Worm (Caenorhabditis elegans) whole organism, L4 larva: ENCODE results near the gene Y54F10BM.20.

Experiments used
- T26A8.4 ChIP-seq: fragments of 200-800 bp; sonication (Bioruptor generic); IDR thresholded peaks from 2 replicates; pipeline ENCODE4 v1.3.6; 2022; ENCODE audit warnings: missing genetic modification characterization, missing compliant biosample characterization
- Y105C5A.15 ChIP-seq: fragments of 200-800 bp; sonication (Bioruptor generic); IDR thresholded peaks from 2 replicates; pipeline ENCODE4 v1.3.6; 2022; ENCODE audit warnings: missing genetic modification characterization, missing compliant biosample characterization
- Y48G9A.11 ChIP-seq: fragments of 200-800 bp; sonication (Bioruptor generic); IDR thresholded peaks from 2 replicates; pipeline ENCODE4 v1.3.6; 2022; ENCODE audit warnings: missing genetic modification reagents, missing genetic modification characterization, missing compliant biosample characterization
- Y5F2A.4 ChIP-seq: fragments of 200-800 bp; sonication (Bioruptor generic); optimal IDR thresholded peaks from 2 replicates; lab custom pipeline; 2018; ENCODE audit warnings: mild to moderate bottlenecking, missing genetic modification characterization, missing compliant biosample characterization
- Y75B8A.6 ChIP-seq: fragments of 200-800 bp; sonication (Bioruptor generic); IDR thresholded peaks from 2 replicates; pipeline ENCODE4 v1.3.6; 2022; ENCODE audit warnings: missing genetic modification reagents, missing genetic modification characterization, missing compliant biosample characterization
- ZK337.2 ChIP-seq: fragments of 200-800 bp; sonication (Bioruptor generic); IDR thresholded peaks from 2 replicates; pipeline ENCODE4 v1.3.6; 2022; ENCODE audit warnings: missing genetic modification reagents, missing genetic modification characterization, missing compliant biosample characterization
- ZK546.5 ChIP-seq, 2 experiments: sonication (generic microtip); optimal IDR thresholded peaks; 2 replicates each; lab custom pipeline; 2017; ENCODE audit warnings: missing biosample characterization in 2 of 2, missing genetic modification characterization in 2 of 2
- arid-1 ChIP-seq: fragments of 200-800 bp; sonication (Bioruptor generic); conservative IDR thresholded peaks from 2 replicates; pipeline ENCODE4 v1.3.6; 2022; ENCODE audit warnings: missing genetic modification reagents, missing genetic modification characterization, missing compliant biosample characterization
- ceh-44 ChIP-seq: fragments of 200-800 bp; sonication (Bioruptor generic); IDR thresholded peaks from 2 replicates; pipeline ENCODE4 v1.3.6; 2022; ENCODE audit warnings: missing genetic modification reagents, missing genetic modification characterization, missing compliant biosample characterization
- ces-1 ChIP-seq: fragments of 150-350 bp; sonication (generic microtip); optimal IDR thresholded peaks from 4 replicates; lab custom pipeline; 2014; ENCODE audit warnings: missing biosample characterization, missing genetic modification reagents, missing genetic modification characterization
- daf-12 ChIP-seq: fragments of 150-350 bp; optimal IDR thresholded peaks from 2 replicates; lab custom pipeline; 2014; ENCODE audit warnings: missing biosample characterization, missing genetic modification reagents, missing genetic modification characterization
- daf-16 ChIP-seq, 3 experiments: sonication (generic microtip); optimal IDR thresholded peaks; 2 replicates each; lab custom pipeline; 2016 to 2017; ENCODE audit warnings: missing genetic modification characterization in 3 of 3, missing genetic modification reagents in 3 of 3, mild to moderate bottlenecking in 2 of 3, missing compliant biosample characterization in 2 of 3, missing biosample characterization in 1 of 3, moderate library complexity in 1 of 3
- dmd-6 ChIP-seq: fragments of 200-800 bp; sonication (Bioruptor generic); IDR thresholded peaks from 2 replicates; pipeline ENCODE4 v1.3.6; 2022; ENCODE audit warnings: missing genetic modification reagents, missing genetic modification characterization, missing compliant biosample characterization
- dpl-1 ChIP-seq: fragments of 150-350 bp; optimal IDR thresholded peaks from 2 replicates; lab custom pipeline; 2014; ENCODE audit warnings: missing biosample characterization, missing genetic modification reagents, missing genetic modification characterization
- duxl-1 ChIP-seq: sonication (generic microtip); optimal IDR thresholded peaks from 2 replicates; lab custom pipeline; 2016; ENCODE audit warnings: mild to moderate bottlenecking, missing genetic modification characterization, moderate library complexity, missing compliant biosample characterization; ENCODE audit not compliant: poor library complexity
- dve-1 ChIP-seq: sonication (generic microtip); optimal IDR thresholded peaks from 2 replicates; lab custom pipeline; 2017; ENCODE audit warnings: antibody characterized with exemption, mild to moderate bottlenecking, missing genetic modification characterization, missing compliant biosample characterization; ENCODE audit not compliant: insufficient read depth
- fos-1 ChIP-seq: fragments of 150-350 bp; optimal IDR thresholded peaks from 2 replicates; lab custom pipeline; 2014; ENCODE audit warnings: missing biosample characterization, missing genetic modification characterization
- hif-1 ChIP-seq, 2 experiments: sonication (generic microtip); optimal IDR thresholded peaks; 2 replicates each; lab custom pipeline; 2016 to 2017; ENCODE audit warnings: missing compliant biosample characterization in 2 of 2, missing genetic modification characterization in 2 of 2, missing genetic modification reagents in 2 of 2, missing genotype in 2 of 2, mild to moderate bottlenecking in 1 of 2
- hlh-11 ChIP-seq: fragments of 200-800 bp; sonication (Bioruptor generic); optimal IDR thresholded peaks from 2 replicates; lab custom pipeline; 2018; ENCODE audit warnings: mild to moderate bottlenecking, missing genetic modification characterization, missing compliant biosample characterization
- hmg-1.1 ChIP-seq: fragments of 200-800 bp; sonication (Bioruptor generic); IDR thresholded peaks from 2 replicates; pipeline ENCODE4 v1.3.6; 2022; ENCODE audit warnings: missing genetic modification reagents, missing genetic modification characterization, missing compliant biosample characterization
- lin-1 ChIP-seq: fragments of 200-800 bp; sonication (Bioruptor generic); IDR thresholded peaks from 2 replicates; pipeline ENCODE4 v1.3.6; 2022; ENCODE audit warnings: missing genetic modification reagents, missing genetic modification characterization, missing compliant biosample characterization
- lin-38 ChIP-seq: fragments of 200-800 bp; sonication (Bioruptor generic); IDR thresholded peaks from 2 replicates; pipeline ENCODE4 v1.3.6; 2022; ENCODE audit warnings: missing genetic modification reagents, missing genetic modification characterization, missing compliant biosample characterization
- lin-39 ChIP-seq: fragments of 150-350 bp; optimal IDR thresholded peaks from 2 replicates; lab custom pipeline; 2014; ENCODE audit warnings: missing biosample characterization, missing genetic modification reagents, missing genetic modification characterization
- lsy-2 ChIP-seq, 2 experiments: fragments of 150-350 bp in 1 of 2; sonication (generic microtip) in 1 of 2; optimal IDR thresholded peaks; 2 replicates each; lab custom pipeline; 2014 to 2017; ENCODE audit warnings: missing biosample characterization in 2 of 2, missing genetic modification characterization in 2 of 2
- mdt-29 ChIP-seq: fragments of 200-800 bp; sonication (Bioruptor generic); IDR thresholded peaks from 2 replicates; pipeline ENCODE4 v1.3.6; 2022; ENCODE audit warnings: missing genetic modification reagents, missing genetic modification characterization, missing compliant biosample characterization
- mep-1 ChIP-seq: fragments of 150-350 bp; sonication (generic microtip); optimal IDR thresholded peaks from 3 replicates; lab custom pipeline; 2014; ENCODE audit warnings: missing biosample characterization, missing genetic modification characterization
- mes-2 ChIP-seq: sonication (generic microtip); optimal IDR thresholded peaks from 2 replicates; lab custom pipeline; 2016; ENCODE audit warnings: missing genotype, mild to moderate bottlenecking, missing genetic modification characterization, missing compliant biosample characterization; ENCODE audit not compliant: poor library complexity, severe bottlenecking
- mxl-3 ChIP-seq: fragments of 200-800 bp; sonication (Bioruptor generic); optimal IDR thresholded peaks from 2 replicates; lab custom pipeline; 2018; ENCODE audit warnings: mild to moderate bottlenecking, missing genetic modification characterization, missing compliant biosample characterization
- nhr-11 ChIP-seq: fragments of 150-350 bp; optimal IDR thresholded peaks from 2 replicates; lab custom pipeline; 2014; ENCODE audit warnings: missing biosample characterization, missing genetic modification characterization
- nhr-6 ChIP-seq: fragments of 150-350 bp; optimal IDR thresholded peaks from 2 replicates; lab custom pipeline; 2014; ENCODE audit warnings: missing biosample characterization, missing genetic modification characterization
- pha-4 ChIP-seq, 2 experiments: fragments of 150-350 bp in 1 of 2; fragments of 200-800 bp in 1 of 2; sonication (Bioruptor generic) in 1 of 2; IDR thresholded peaks in 1 of 2; optimal IDR thresholded peaks in 1 of 2; 2 replicates each; pipeline versions ENCODE4 v1.3.6 to Lab custom; 2014 to 2022; ENCODE audit warnings: missing genetic modification characterization in 2 of 2, missing genetic modification reagents in 2 of 2, missing biosample characterization in 1 of 2, missing compliant biosample characterization in 1 of 2
- php-3 ChIP-seq: fragments of 200-800 bp; sonication (Bioruptor generic); IDR thresholded peaks from 2 replicates; pipeline ENCODE4 v1.3.6; 2022; ENCODE audit warnings: missing genetic modification reagents, missing genetic modification characterization, missing compliant biosample characterization
- rbr-2 ChIP-seq: sonication (generic microtip); optimal IDR thresholded peaks from 2 replicates; lab custom pipeline; 2016; ENCODE audit warnings: missing genotype, missing genetic modification characterization, missing compliant biosample characterization
- set-16 ChIP-seq: fragments of 200-800 bp; sonication (Bioruptor generic); IDR thresholded peaks from 2 replicates; pipeline ENCODE4 v1.3.6; 2022; ENCODE audit warnings: missing genetic modification reagents, missing genetic modification characterization, missing compliant biosample characterization
- skn-1 ChIP-seq: fragments of 150-350 bp; optimal IDR thresholded peaks from 2 replicates; lab custom pipeline; 2014; ENCODE audit warnings: missing biosample characterization, missing genetic modification characterization
- spr-3 ChIP-seq: fragments of 200-800 bp; sonication (Bioruptor generic); optimal IDR thresholded peaks from 2 replicates; lab custom pipeline; 2018; ENCODE audit warnings: mild to moderate bottlenecking, missing genetic modification characterization, missing compliant biosample characterization
- unc-39 ChIP-seq: sonication (generic microtip); optimal IDR thresholded peaks from 2 replicates; lab custom pipeline; 2017; ENCODE audit warnings: missing biosample characterization, missing genetic modification characterization
- unc-62 ChIP-seq, 3 experiments: fragments of 150-350 bp in 1 of 3; sonication (generic microtip); optimal IDR thresholded peaks in 2 of 3; peaks in 1 of 3; 1 replicate in 1 of 3; 2 replicates in 2 of 3; lab custom pipeline; 2014 to 2017; ENCODE audit warnings: missing biosample characterization in 3 of 3, missing genetic modification characterization in 3 of 3, missing genetic modification reagents in 3 of 3, missing genotype in 1 of 3
- vab-7 ChIP-seq: fragments of 200-800 bp; sonication (Bioruptor generic); IDR thresholded peaks from 2 replicates; pipeline ENCODE4 v1.3.6; 2022; ENCODE audit warnings: missing genetic modification reagents, missing genetic modification characterization, missing compliant biosample characterization
- zag-1 ChIP-seq: fragments of 150-350 bp; optimal IDR thresholded peaks from 2 replicates; lab custom pipeline; 2014; ENCODE audit warnings: missing biosample characterization, missing genetic modification characterization
- zip-11 ChIP-seq: fragments of 200-800 bp; sonication (Bioruptor generic); IDR thresholded peaks from 2 replicates; pipeline ENCODE4 v1.3.6; 2022; ENCODE audit warnings: missing genetic modification characterization, missing compliant biosample characterization
- ztf-11 ChIP-seq: fragments of 150-350 bp; optimal IDR thresholded peaks from 2 replicates; lab custom pipeline; 2014; ENCODE audit warnings: missing biosample characterization, missing genetic modification characterization
- ztf-7 ChIP-seq: fragments of 150-350 bp; optimal IDR thresholded peaks from 2 replicates; lab custom pipeline; 2014; ENCODE audit warnings: missing biosample characterization, missing genetic modification characterization

Gene Y54F10BM.20

DNA sequence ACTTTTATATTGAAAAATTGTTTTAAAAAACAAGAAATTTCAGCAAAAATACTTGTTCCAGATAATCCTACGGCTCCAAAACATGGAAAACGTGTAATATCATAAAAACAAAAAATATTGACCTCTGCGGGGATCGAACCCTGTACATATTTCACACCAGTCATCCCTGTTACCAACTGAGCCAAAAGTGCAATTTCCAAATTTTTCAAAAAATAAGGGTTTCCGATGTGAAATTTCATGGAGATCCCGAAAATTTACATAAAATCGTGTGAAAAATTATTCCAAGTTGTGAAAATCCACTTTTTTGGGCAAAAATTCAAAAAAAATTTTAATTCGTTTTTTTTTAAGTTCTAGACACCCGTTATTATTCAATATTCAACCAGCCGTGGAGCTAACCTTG lies 3.9 kb upstream of the Y54F10BM.20 start:
- TF ChIP-seq Y5F2A.4 (no peak), lin-38 (GFP tag; lab: Robert Waterston, UW) (peak; percentile 47)

DNA sequence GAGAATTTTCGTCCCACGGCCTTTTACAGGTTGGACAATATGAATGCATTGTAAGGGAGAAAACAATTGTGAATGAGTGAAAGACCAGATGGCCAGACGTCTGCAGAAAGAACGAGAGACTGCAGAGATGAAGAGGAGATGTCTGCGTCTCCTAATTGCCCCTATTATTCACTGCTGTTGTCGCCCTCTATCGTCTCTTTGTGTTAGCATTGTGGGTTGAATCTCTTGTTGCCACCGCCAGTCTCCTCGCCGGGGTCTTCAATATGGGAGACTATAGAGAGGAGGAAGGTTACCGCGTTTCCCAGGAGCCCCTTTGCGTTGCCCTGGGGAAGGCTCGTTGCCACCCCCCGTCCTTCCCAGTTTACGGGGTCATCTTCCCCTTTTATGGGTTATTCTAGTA lies 3.2 kb upstream of the Y54F10BM.20 start, which contains the start of gene Y54F10BM.9:
Gene Y54F10BM.9, minus strand, starts transcription at position 61 of the 400 bp plus-strand sequence.
- TF ChIP-seq unc-39 (tag; lab: Kevin White, UChicago): no peak
- no peak for TF ChIP-seq daf-12
- no peak for TF ChIP-seq nhr-11 (tag; lab: Kevin White, UChicago)
- TF ChIP-seq mxl-3 (GFP tag; lab: Kevin White, UChicago): peak; percentile 20
- TF ChIP-seq mes-2 (tag; lab: Kevin White, UChicago): peak; percentile 34
- TF ChIP-seq hif-1 (tag; optimal IDR thresholded peaks at IDR 0.05; lab: Kevin White, UChicago): no peak
- peak in 1 of 2 experiments; percentile 25 for TF ChIP-seq lsy-2 (tag; optimal IDR thresholded peaks at IDR 0.05; lab: Kevin White, UChicago)
- TF ChIP-seq daf-16 (GFP tag; optimal IDR thresholded peaks at IDR 0.05; lab: Kevin White, UChicago): no peak
- no peak for TF ChIP-seq daf-16 (tag; optimal IDR thresholded peaks at IDR 0.05; lab: Kevin White, UChicago)
- TF ChIP-seq ceh-44: no peak
- TF ChIP-seq unc-62 (GFP tag; optimal IDR thresholded peaks at IDR 0.05 in 1 of 2; lab: Kevin White, UChicago): peak in 1 of 2 experiments; percentile 52
- TF ChIP-seq unc-62 (tag; optimal IDR thresholded peaks at IDR 0.05; lab: Kevin White, UChicago): no peak
- peak; percentile 29 for TF ChIP-seq dpl-1
- TF ChIP-seq hlh-11 (tag; lab: Kevin White, UChicago): peak; percentile 54
- no peak for TF ChIP-seq Y75B8A.6 (GFP tag; lab: Robert Waterston, UW)
- TF ChIP-seq mep-1 (tag; lab: Kevin White, UChicago): peak; percentile 35
- no peak for TF ChIP-seq pha-4 (GFP tag; IDR thresholded peaks at IDR 0.05; lab: Robert Waterston, UW)
- TF ChIP-seq pha-4 (tag; optimal IDR thresholded peaks at IDR 0.05; lab: Kevin White, UChicago): no peak
- TF ChIP-seq hmg-1.1: peak; percentile 14; the same call in 1 of the 2 replicates
- TF ChIP-seq dmd-6 (GFP tag; lab: Robert Waterston, UW): 0 out of 2 replicates have a peak, but pooled peaks have one; percentile 11
- TF ChIP-seq ZK337.2 (GFP tag; lab: Robert Waterston, UW): no peak
- TF ChIP-seq ZK546.5 (tag; optimal IDR thresholded peaks at IDR 0.05; lab: Kevin White, UChicago): no peak
- peak; percentile 4 for TF ChIP-seq rbr-2 (tag; lab: Kevin White, UChicago)
- TF ChIP-seq zip-11 (GFP tag; lab: Robert Waterston, UW): no peak
- 0 out of 2 replicates have a peak, but pooled peaks have one; percentile 25 for TF ChIP-seq set-16 (GFP tag; lab: Robert Waterston, UW)
- peak; percentile 55 for TF ChIP-seq duxl-1 (tag; lab: Kevin White, UChicago)
- peak; percentile 21; the same call in 1 of the 2 replicates for TF ChIP-seq lin-38 (GFP tag; lab: Robert Waterston, UW)

DNA sequence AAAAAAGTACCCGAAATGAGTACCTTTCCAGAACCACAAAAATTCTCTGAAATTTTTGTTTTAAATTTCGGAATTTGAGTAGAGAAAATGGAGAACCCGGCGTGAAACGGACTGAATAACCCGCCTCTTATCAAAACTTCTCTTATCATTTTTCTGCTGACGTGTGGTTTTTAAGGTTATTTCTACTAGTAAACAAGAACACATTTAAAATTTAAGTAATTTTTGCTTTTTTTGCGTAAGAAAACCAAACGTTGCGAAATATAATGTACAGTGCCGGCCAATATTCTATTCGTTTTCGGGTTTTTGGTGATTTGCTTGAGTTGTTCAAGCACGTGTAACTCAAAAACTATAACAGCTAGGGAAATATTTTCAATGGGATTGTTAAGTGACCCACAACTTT lies 2.9 kb downstream of the Y54F10BM.20 start:
- no peak for TF ChIP-seq skn-1 (tag; lab: Kevin White, UChicago)
- TF ChIP-seq pha-4 (GFP tag; IDR thresholded peaks at IDR 0.05; lab: Robert Waterston, UW): no peak
- no peak for TF ChIP-seq pha-4 (tag; optimal IDR thresholded peaks at IDR 0.05; lab: Kevin White, UChicago)
- no peak for TF ChIP-seq nhr-6 (tag; lab: Kevin White, UChicago)
- TF ChIP-seq fos-1 (tag; lab: Kevin White, UChicago): no peak
- TF ChIP-seq daf-16 (GFP tag; optimal IDR thresholded peaks at IDR 0.05; lab: Kevin White, UChicago): no peak
- peak; percentile 69 for TF ChIP-seq daf-16 (tag; optimal IDR thresholded peaks at IDR 0.05; lab: Kevin White, UChicago)
- peak in 1 of 2 experiments; percentile 24 for TF ChIP-seq hif-1 (tag; optimal IDR thresholded peaks at IDR 0.05; lab: Kevin White, UChicago)
- no peak for TF ChIP-seq ztf-7 (tag; lab: Kevin White, UChicago)
- no peak for TF ChIP-seq Y105C5A.15 (GFP tag; lab: Robert Waterston, UW)
- TF ChIP-seq Y48G9A.11: no peak
- TF ChIP-seq ztf-11 (tag; lab: Kevin White, UChicago): no peak
- TF ChIP-seq lin-1 (GFP tag; lab: Robert Waterston, UW): no peak
- no peak for TF ChIP-seq T26A8.4 (GFP tag; lab: Robert Waterston, UW)
- TF ChIP-seq rbr-2 (tag; lab: Kevin White, UChicago): no peak
- no peak for TF ChIP-seq zag-1 (tag; lab: Kevin White, UChicago)
- no peak for TF ChIP-seq ZK546.5 (tag; optimal IDR thresholded peaks at IDR 0.05; lab: Kevin White, UChicago)
- TF ChIP-seq spr-3 (GFP tag; lab: Kevin White, UChicago): no peak
- TF ChIP-seq php-3 (GFP tag; lab: Robert Waterston, UW): no peak
- TF ChIP-seq arid-1 (GFP tag; lab: Robert Waterston, UW): no peak
- TF ChIP-seq dve-1: peak; percentile 28
- TF ChIP-seq mdt-29 (GFP tag; lab: Robert Waterston, UW): no peak
- no peak for TF ChIP-seq ceh-44
- TF ChIP-seq ces-1 (GFP tag; lab: Kevin White, UChicago): no peak
- TF ChIP-seq lin-39 (tag; lab: Kevin White, UChicago): no peak
- TF ChIP-seq vab-7 (GFP tag; lab: Robert Waterston, UW): no peak
